Fruit fly (Drosophila melanogaster): ENCODE results near the gene inaF-D.

Gene inaF-D

dm6 chrX:11694959-11695882 is 33.7 kb downstream of the inaF-D start, which contains the start of gene PhKgamma (continued):
- TF ChIP-seq nerfin-1 (tag; optimal IDR thresholded peaks at IDR 0.05) (peak; percentile 61), CG11504 (tag; optimal IDR thresholded peaks at IDR 0.05) (no peak), Tbp (GFP tag; optimal IDR thresholded peaks at IDR 0.05) (no peak), GATAe (GFP tag; conservative IDR thresholded peaks at IDR 0.05) (no peak), chinmo (GFP tag; IDR thresholded peaks at IDR 0.05; ENCODE audit: partially characterized antibody) (peak; percentile 94), emc (GFP tag; optimal IDR thresholded peaks at IDR 0.05) (no peak), crc (GFP tag; optimal IDR thresholded peaks at IDR 0.05) (no peak), CG17612 (GFP tag; IDR thresholded peaks at IDR 0.05) (no peak), HLH54F (GFP tag; optimal IDR thresholded peaks at IDR 0.05) (no peak), CG16813 (GFP tag; IDR thresholded peaks at IDR 0.05; ENCODE audit: partially characterized antibody) (peak; percentile 93), klu (GFP tag; IDR thresholded peaks at IDR 0.05) (no peak), bigmax (GFP tag; optimal IDR thresholded peaks at IDR 0.05) (peak; percentile 22), CG14965 (GFP tag; optimal IDR thresholded peaks at IDR 0.05; ENCODE audit: borderline replicate concordance) (no peak), crol (GFP tag; IDR thresholded peaks at IDR 0.05) (no peak), unc-4 (GFP tag; IDR thresholded peaks at IDR 0.05; ENCODE audit: partially characterized antibody) (peak; percentile 92), peb (GFP tag; IDR thresholded peaks at IDR 0.05) (no peak), CG18599 (GFP tag; optimal IDR thresholded peaks at IDR 0.05) (peak; percentile 53), Side (GFP tag; optimal IDR thresholded peaks at IDR 0.05) (peak; percentile 2), CG13123 (GFP tag; optimal IDR thresholded peaks at IDR 0.05) (no peak), CG14860 (GFP tag; IDR thresholded peaks at IDR 0.05; ENCODE audit: partially characterized antibody) (peak; percentile 77), CG15514 (GFP tag; optimal IDR thresholded peaks at IDR 0.05) (peak; percentile 92), CG30020 (tag; optimal IDR thresholded peaks at IDR 0.05) (no peak), CG1602 (GFP tag; optimal IDR thresholded peaks at IDR 0.05) (no peak), crp (GFP tag; optimal IDR thresholded peaks at IDR 0.05) (no peak), dimm (GFP tag; IDR thresholded peaks at IDR 0.05) (no peak), CG17328 (GFP tag; IDR thresholded peaks at IDR 0.05) (no peak), CG1233 (GFP tag; optimal IDR thresholded peaks at IDR 0.05) (no peak), Hr39 (optimal IDR thresholded peaks at IDR 0.05) (no peak), TFAM (GFP tag; optimal IDR thresholded peaks at IDR 0.05) (no peak), CG34224 (GFP tag; IDR thresholded peaks at IDR 0.05; ENCODE audit: partially characterized antibody) (peak; percentile 85), bbx (GFP tag; IDR thresholded peaks at IDR 0.05; ENCODE audit: partially characterized antibody) (peak; percentile 96), croc (GFP tag; conservative IDR thresholded peaks at IDR 0.05) (no peak), CG7271 (tag; optimal IDR thresholded peaks at IDR 0.05) (no peak), CG11085 (GFP tag; IDR thresholded peaks at IDR 0.05) (no peak), z (GFP tag; IDR thresholded peaks at IDR 0.05) (no peak), Bteb2 (GFP tag; optimal IDR thresholded peaks at IDR 0.05) (no peak), Rx (GFP tag; IDR thresholded peaks at IDR 0.05) (no peak), CG6854 (GFP tag; optimal IDR thresholded peaks at IDR 0.05) (peak; percentile 33), CG14667 (GFP tag; IDR thresholded peaks at IDR 0.05) (no peak), nerfin-2 (GFP tag; IDR thresholded peaks at IDR 0.05; ENCODE audit: partially characterized antibody) (peak; percentile 81), prd (optimal IDR thresholded peaks at IDR 0.05) (no peak), prd (GFP tag; IDR thresholded peaks at IDR 0.05) (no peak), lbe (GFP tag; optimal IDR thresholded peaks at IDR 0.05) (no peak), bcd (GFP tag; optimal IDR thresholded peaks at IDR 0.05) (no peak), oc (tag; optimal IDR thresholded peaks at IDR 0.05) (peak; percentile 40), nmo (GFP tag; optimal IDR thresholded peaks at IDR 0.05) (peak; percentile 53), CG12104 (GFP tag; optimal IDR thresholded peaks at IDR 0.05) (no peak), CG13894 (tag; optimal IDR thresholded peaks at IDR 0.05) (peak; percentile 81), ato (GFP tag; IDR thresholded peaks at IDR 0.05; ENCODE audit: partially characterized antibody) (peak; percentile 90)

Measured in whole organism, embryonic.